Fruit fly (Drosophila melanogaster) whole organism, wandering third instar larva: ENCODE results near the gene Cpr67Fa2.

Experiments
- Abd-B ChIP-seq: fragments of >200 bp; optimal IDR thresholded peaks from 2 replicates; lab custom pipeline; 2017; ENCODE audit warnings: missing biosample characterization, missing genetic modification characterization
- CG32264 ChIP-seq: fragments of 200-800 bp; sonication (Bioruptor generic); optimal IDR thresholded peaks from 2 replicates; lab custom pipeline; 2016; ENCODE audit warnings: missing biosample characterization, missing genetic modification characterization
- CG9705 ChIP-seq: fragments of 200-800 bp; sonication (Bioruptor generic); optimal IDR thresholded peaks from 2 replicates; lab custom pipeline; 2018; ENCODE audit warnings: missing biosample characterization, mild to moderate bottlenecking, missing genetic modification characterization
- CrebA ChIP-seq: fragments of 200-800 bp; sonication (Bioruptor generic); optimal IDR thresholded peaks from 2 replicates; lab custom pipeline; 2016; ENCODE audit warnings: missing biosample characterization, mild to moderate bottlenecking, missing genetic modification characterization, borderline replicate concordance
- Dfd ChIP-seq: fragments of >200 bp; optimal IDR thresholded peaks from 2 replicates; lab custom pipeline; 2017; ENCODE audit warnings: missing biosample characterization, missing genetic modification characterization
- Dif ChIP-seq: fragments of 200-275, 200-300 bp; sonication (Bioruptor generic); optimal IDR thresholded peaks from 2 replicates; lab custom pipeline; 2018; ENCODE audit warnings: missing biosample characterization, missing genetic modification characterization; ENCODE audit not compliant: partially characterized antibody
- GATAd ChIP-seq: sonication (Bioruptor generic); optimal IDR thresholded peaks from 2 replicates; lab custom pipeline; 2016; ENCODE audit warnings: missing biosample characterization, missing genetic modification characterization
- HLH106 ChIP-seq: fragments of 200-800 bp; optimal IDR thresholded peaks from 3 replicates; lab custom pipeline; 2019; ENCODE audit warnings: missing biosample characterization, mild to moderate bottlenecking, missing genetic modification characterization, moderate library complexity
- Hnf4 ChIP-seq: fragments of 200-800 bp; sonication (Bioruptor generic); optimal IDR thresholded peaks from 2 replicates; lab custom pipeline; 2016; ENCODE audit warnings: missing biosample characterization, mild to moderate bottlenecking, missing genetic modification characterization
- Hr83 ChIP-seq: fragments of 200-300 bp; sonication (Bioruptor generic); optimal IDR thresholded peaks from 2 replicates; lab custom pipeline; 2016; ENCODE audit warnings: missing biosample characterization, mild to moderate bottlenecking, missing genetic modification characterization, moderate library complexity; ENCODE audit not compliant: poor library complexity, severe bottlenecking
- Jra ChIP-seq: sonication (Bioruptor generic); optimal IDR thresholded peaks from 2 replicates; lab custom pipeline; 2016; ENCODE audit warnings: missing biosample characterization, missing genetic modification characterization
- Mio ChIP-seq: sonication (Bioruptor generic); optimal IDR thresholded peaks from 2 replicates; lab custom pipeline; 2016; ENCODE audit warnings: missing biosample characterization, missing genetic modification characterization
- Myc ChIP-seq: fragments of >200 bp; optimal IDR thresholded peaks from 2 replicates; lab custom pipeline; 2017
- OdsH ChIP-seq: fragments of 200-800 bp; sonication (Bioruptor generic); optimal IDR thresholded peaks from 2 replicates; lab custom pipeline; 2016; ENCODE audit warnings: missing biosample characterization, mild to moderate bottlenecking, missing genetic modification characterization
- Rel ChIP-seq, 2 experiments: fragments of 200-800 bp; sonication (Bioruptor generic) in 1 of 2; optimal IDR thresholded peaks; 2 replicates in 1 of 2; 3 replicates in 1 of 2; lab custom pipeline; 2016 to 2019; ENCODE audit warnings: mild to moderate bottlenecking in 2 of 2, missing biosample characterization in 2 of 2, missing genetic modification characterization in 2 of 2, moderate library complexity in 1 of 2
- Sp1 ChIP-seq: fragments of 200-800 bp; sonication (Bioruptor generic); optimal IDR thresholded peaks from 3 replicates; lab custom pipeline; 2019; ENCODE audit warnings: missing biosample characterization, mild to moderate bottlenecking, missing genetic modification characterization, moderate library complexity
- Vsx2 ChIP-seq: fragments of 200-300, 225-300 bp; sonication (Bioruptor generic); optimal IDR thresholded peaks from 2 replicates; lab custom pipeline; 2018; ENCODE audit warnings: missing biosample characterization, missing genetic modification characterization; ENCODE audit not compliant: partially characterized antibody
- br ChIP-seq: fragments of 200-800 bp; sonication (Bioruptor generic); optimal IDR thresholded peaks from 2 replicates; lab custom pipeline; 2016; ENCODE audit warnings: missing biosample characterization, missing genetic modification characterization
- brk ChIP-seq: fragments of 200-800 bp; sonication (Bioruptor generic); optimal IDR thresholded peaks from 2 replicates; lab custom pipeline; 2016; ENCODE audit warnings: missing biosample characterization, mild to moderate bottlenecking, missing genetic modification characterization
- dl ChIP-seq, 2 experiments: fragments of 175-275, 200-275 bp in 1 of 2; fragments of 200-275 bp in 1 of 2; sonication (Bioruptor generic); optimal IDR thresholded peaks; lab custom pipeline; 2018; ENCODE audit warnings: mild to moderate bottlenecking in 2 of 2, missing biosample characterization in 2 of 2, missing genetic modification characterization in 2 of 2, moderate library complexity in 2 of 2; ENCODE audit not compliant: partially characterized antibody in 2 of 2, insufficient read depth in 1 of 2
- dsf ChIP-seq: sonication (Bioruptor generic); optimal IDR thresholded peaks from 2 replicates; lab custom pipeline; 2016; ENCODE audit warnings: missing biosample characterization, missing genetic modification characterization, borderline replicate concordance
- foxo ChIP-seq, 2 experiments: fragments of 200-800 bp; sonication (Bioruptor generic); optimal IDR thresholded peaks; 2 replicates in 1 of 2; 3 replicates in 1 of 2; lab custom pipeline; 2016 to 2017; ENCODE audit warnings: missing biosample characterization in 2 of 2, missing genetic modification characterization in 2 of 2
- h ChIP-seq: fragments of 200-800 bp; sonication (Bioruptor generic); optimal IDR thresholded peaks from 3 replicates; lab custom pipeline; 2016; ENCODE audit warnings: missing biosample characterization, mild to moderate bottlenecking, missing genetic modification characterization
- jim ChIP-seq: fragments of 175-275, 200-325 bp; sonication (Bioruptor generic); optimal IDR thresholded peaks from 2 replicates; lab custom pipeline; 2016; ENCODE audit warnings: missing biosample characterization, mild to moderate bottlenecking, missing genetic modification characterization
- lola ChIP-seq: fragments of >200 bp; optimal IDR thresholded peaks from 2 replicates; lab custom pipeline; 2017; ENCODE audit warnings: missing biosample characterization, missing genetic modification characterization
- psq ChIP-seq: fragments of 200-800 bp; sonication (Bioruptor generic); optimal IDR thresholded peaks from 3 replicates; lab custom pipeline; 2017; ENCODE audit warnings: missing biosample characterization, mild to moderate bottlenecking, missing genetic modification characterization, moderate library complexity
- rgr ChIP-seq: fragments of 200-800 bp; sonication (Bioruptor generic); optimal IDR thresholded peaks from 3 replicates; lab custom pipeline; 2016; ENCODE audit warnings: missing biosample characterization, mild to moderate bottlenecking, missing genetic modification characterization
- sage ChIP-seq: fragments of 200-800 bp; sonication (Bioruptor generic); optimal IDR thresholded peaks from 2 replicates; lab custom pipeline; 2016; ENCODE audit warnings: missing biosample characterization, mild to moderate bottlenecking, missing genetic modification characterization
- sv ChIP-seq: fragments of 200-800 bp; sonication (Bioruptor generic); optimal IDR thresholded peaks from 3 replicates; lab custom pipeline; 2016; ENCODE audit warnings: missing biosample characterization, missing genetic modification characterization
- tai ChIP-seq: sonication (Bioruptor generic); optimal IDR thresholded peaks from 2 replicates; lab custom pipeline; 2016; ENCODE audit warnings: missing biosample characterization, missing genetic modification characterization
- usp ChIP-seq: fragments of >200 bp; optimal IDR thresholded peaks from 2 replicates; lab custom pipeline; 2017; ENCODE audit warnings: missing biosample characterization, missing genetic modification characterization

The Cpr67Fa2 gene

dm6 chr3L:10867380-10867648 is 24.2 kb upstream of the Cpr67Fa2 start:
- no peak for TF ChIP-seq foxo (GFP tag; optimal IDR thresholded peaks at IDR 0.05; lab: Kevin White, UChicago)
- no peak for TF ChIP-seq Mio (GFP tag; lab: Kevin White, UChicago)
- no peak for TF ChIP-seq Vsx2 (GFP tag; lab: Kevin White, UChicago)

dm6 chr3L:10867778-10868382 is 23.6 kb upstream of the Cpr67Fa2 start:
- TF ChIP-seq Dfd (no peak), CrebA (GFP tag; lab: Kevin White, UChicago) (no peak), CG9705 (no peak), CG32264 (GFP tag; lab: Kevin White, UChicago) (peak; percentile 63), usp (GFP tag; lab: Kevin White, UChicago) (no peak), br (GFP tag; lab: Kevin White, UChicago) (peak; percentile 23), GATAd (GFP tag; lab: Kevin White, UChicago) (no peak), lola (GFP tag; lab: Kevin White, UChicago) (no peak), foxo (GFP tag; optimal IDR thresholded peaks at IDR 0.05; lab: Kevin White, UChicago) (peak in 1 of 2 experiments; percentile 67), OdsH (no peak), rgr (GFP tag; lab: Kevin White, UChicago) (peak; percentile 16), Myc (lab: Kevin White, UChicago) (no peak), jim (GFP tag; lab: Kevin White, UChicago) (no peak), Vsx2 (GFP tag; lab: Kevin White, UChicago) (no peak), Rel (GFP tag; optimal IDR thresholded peaks at IDR 0.05; lab: Kevin White, UChicago) (no peak), Rel (tag; optimal IDR thresholded peaks at IDR 0.05; lab: Kevin White, UChicago) (peak; percentile 48), Abd-B (no peak), psq (GFP tag; lab: Kevin White, UChicago) (peak; percentile 50), dl (GFP tag; optimal IDR thresholded peaks at IDR 0.05; lab: Kevin White, UChicago; ENCODE audit: insufficient read depth in 1 of 2, partially characterized antibody in 2 of 2) (no peak), Jra (GFP tag; lab: Kevin White, UChicago) (no peak), Hr83 (GFP tag; lab: Kevin White, UChicago) (no peak), tai (no peak), HLH106 (tag; lab: Kevin White, UChicago) (peak; percentile 8), Dif (GFP tag; lab: Kevin White, UChicago) (peak; percentile 29), Mio (GFP tag; lab: Kevin White, UChicago) (no peak), Sp1 (GFP tag; lab: Kevin White, UChicago) (peak; percentile 38), dsf (GFP tag; lab: Kevin White, UChicago) (no peak), Hnf4 (GFP tag; lab: Kevin White, UChicago) (no peak), brk (GFP tag; lab: Kevin White, UChicago) (peak; percentile 63), sv (GFP tag; lab: Kevin White, UChicago) (no peak), h (GFP tag; lab: Kevin White, UChicago) (peak; percentile 31), sage (no peak)

dm6 chr3L:10869144-10869543 is 22.4 kb upstream of the Cpr67Fa2 start:
- TF ChIP-seq usp (GFP tag; lab: Kevin White, UChicago), result no peak

- TF ChIP-seq Dfd (peak; percentile 88), dl (GFP tag; optimal IDR thresholded peaks at IDR 0.05; lab: Kevin White, UChicago; ENCODE audit: insufficient read depth in 1 of 2, partially characterized antibody in 2 of 2) (no peak)
- TF ChIP-seq, all 38 proteins: peak for 1
Observed at dm6 chr3L:10870087-10870486, 21.4 kb upstream of the Cpr67Fa2 start.

dm6 chr3L:10871534-10871933 is 20.0 kb upstream of the Cpr67Fa2 start:
- TF ChIP-seq jim (GFP tag; lab: Kevin White, UChicago) (no peak), Dfd (peak; percentile 81), h (GFP tag; lab: Kevin White, UChicago) (no peak)
